Fruit fly (Drosophila melanogaster) whole organism, prepupa: Measurements from ENCODE around the gene CG13894.

ENCODE experiments used
- CG10669 ChIP-seq: fragments of 200-800 bp; sonication (Bioruptor generic); optimal IDR thresholded peaks from 3 replicates; lab custom pipeline; 2018; ENCODE audit warnings: missing biosample characterization, mild to moderate bottlenecking, missing genetic modification characterization, moderate library complexity
- CG11294 ChIP-seq: fragments of 200-800 bp; sonication (Bioruptor generic); IDR thresholded peaks from 2 replicates; pipeline ENCODE4 v1.3.6; 2022; ENCODE audit warnings: missing biosample characterization, missing genetic modification characterization
- CG11762 ChIP-seq: fragments of 200-800 bp; sonication (Bioruptor generic); optimal IDR thresholded peaks from 3 replicates; lab custom pipeline; 2016; ENCODE audit warnings: missing biosample characterization, missing genetic modification characterization; ENCODE audit not compliant: insufficient read depth
- CG11902 ChIP-seq: fragments of 200-800 bp; sonication (Bioruptor generic); optimal IDR thresholded peaks from 3 replicates; lab custom pipeline; 2016; ENCODE audit warnings: missing biosample characterization, missing genetic modification characterization
- CG15336 ChIP-seq: fragments of 200-800 bp; sonication (Bioruptor generic); IDR thresholded peaks from 2 replicates; pipeline ENCODE4 v1.3.6; 2022; ENCODE audit warnings: missing biosample characterization, missing genetic modification characterization
- CG1621 ChIP-seq: fragments of 200-800 bp; sonication (Bioruptor generic); optimal IDR thresholded peaks from 3 replicates; lab custom pipeline; 2018; ENCODE audit warnings: missing biosample characterization, mild to moderate bottlenecking, missing genetic modification characterization
- CG16779 ChIP-seq: fragments of 200-800 bp; sonication (Bioruptor generic); optimal IDR thresholded peaks from 3 replicates; lab custom pipeline; 2017; ENCODE audit warnings: missing biosample characterization, mild to moderate bottlenecking, missing genetic modification characterization
- CG3032 ChIP-seq: fragments of 200-800 bp; optimal IDR thresholded peaks from 2 replicates; lab custom pipeline; 2019; ENCODE audit warnings: missing biosample characterization, mild to moderate bottlenecking, missing genetic modification characterization, moderate library complexity
- CG31627 ChIP-seq: fragments of 200-800 bp; sonication (Bioruptor generic); optimal IDR thresholded peaks from 3 replicates; lab custom pipeline; 2016; ENCODE audit warnings: missing biosample characterization, missing genetic modification characterization
- CG32006 ChIP-seq: fragments of 200-800 bp; sonication (Bioruptor generic); optimal IDR thresholded peaks from 3 replicates; lab custom pipeline; 2017; ENCODE audit warnings: missing biosample characterization, mild to moderate bottlenecking, missing genetic modification characterization
- CG3919 ChIP-seq: fragments of 200-800 bp; sonication (Bioruptor generic); optimal IDR thresholded peaks from 3 replicates; lab custom pipeline; 2016; ENCODE audit warnings: missing biosample characterization, missing genetic modification characterization
- CG4318 ChIP-seq: fragments of 200-800 bp; sonication (Bioruptor generic); optimal IDR thresholded peaks from 3 replicates; lab custom pipeline; 2017; ENCODE audit warnings: missing biosample characterization, mild to moderate bottlenecking, missing genetic modification characterization
- CG6163 ChIP-seq: fragments of 200-800 bp; sonication (Bioruptor generic); IDR thresholded peaks from 3 replicates; pipeline ENCODE4 v1.3.6; 2022; ENCODE audit warnings: missing biosample characterization, missing genetic modification characterization
- CG6792 ChIP-seq: fragments of 200-800 bp; sonication (Bioruptor generic); optimal IDR thresholded peaks from 3 replicates; lab custom pipeline; 2016; ENCODE audit warnings: missing biosample characterization, missing genetic modification characterization
- CG6808 ChIP-seq: fragments of 200-800 bp; sonication (Bioruptor generic); optimal IDR thresholded peaks from 3 replicates; lab custom pipeline; 2017; ENCODE audit warnings: missing biosample characterization, missing genetic modification characterization, mild to moderate bottlenecking, moderate library complexity, missing genetic modification reagents
- CG7368 ChIP-seq: fragments of 200-800 bp; sonication (Bioruptor generic); optimal IDR thresholded peaks from 3 replicates; lab custom pipeline; 2016; ENCODE audit warnings: missing biosample characterization, missing genetic modification characterization
- CG8319 ChIP-seq: fragments of 200-800 bp; sonication (Bioruptor generic); optimal IDR thresholded peaks from 3 replicates; lab custom pipeline; 2016; ENCODE audit warnings: missing biosample characterization, missing genetic modification characterization
- CG8632 ChIP-seq: fragments of 200-800 bp; sonication (Bioruptor generic); optimal IDR thresholded peaks from 3 replicates; lab custom pipeline; 2016; ENCODE audit warnings: missing biosample characterization, missing genetic modification characterization
- CG9139 ChIP-seq: fragments of 200-800 bp; sonication (Bioruptor generic); optimal IDR thresholded peaks from 3 replicates; lab custom pipeline; 2017; ENCODE audit warnings: missing biosample characterization, mild to moderate bottlenecking, missing genetic modification characterization
- Eip75B ChIP-seq: fragments of 200-800 bp; sonication (Bioruptor generic); optimal IDR thresholded peaks from 3 replicates; lab custom pipeline; 2016; ENCODE audit warnings: missing biosample characterization, missing genetic modification characterization
- Eip78C ChIP-seq: fragments of 200-800 bp; sonication (Bioruptor generic); peaks from one replicate; lab custom pipeline; 2016; ENCODE audit warnings: missing biosample characterization, missing genetic modification characterization
- Eip93F ChIP-seq: fragments of 200-800 bp; sonication (Bioruptor generic); optimal IDR thresholded peaks from 2 replicates; lab custom pipeline; 2016; ENCODE audit warnings: missing biosample characterization, mild to moderate bottlenecking, missing genetic modification characterization
- Ets21C ChIP-seq: fragments of 200-800 bp; sonication (Bioruptor generic); optimal IDR thresholded peaks from 3 replicates; lab custom pipeline; 2016; ENCODE audit warnings: missing biosample characterization, missing genetic modification characterization
- Ets96B ChIP-seq: fragments of 200-800 bp; optimal IDR thresholded peaks from 2 replicates; lab custom pipeline; 2019; ENCODE audit warnings: missing biosample characterization, mild to moderate bottlenecking, missing genetic modification characterization, moderate library complexity
- Gug ChIP-seq: fragments of 200-800 bp; sonication (Bioruptor generic); IDR thresholded peaks from 2 replicates; pipeline ENCODE4 v1.3.6; 2022; ENCODE audit warnings: missing biosample characterization, missing genetic modification characterization
- Hr38 ChIP-seq: sonication (Bioruptor generic); optimal IDR thresholded peaks from 2 replicates; lab custom pipeline; 2016; ENCODE audit warnings: missing biosample characterization, missing genetic modification characterization
- Hr39 ChIP-seq: fragments of 200-800 bp; sonication (Bioruptor generic); optimal IDR thresholded peaks from 2 replicates; lab custom pipeline; 2016; ENCODE audit warnings: missing biosample characterization, missing genetic modification characterization
- Hr4 ChIP-seq: fragments of 200-800 bp; sonication (Bioruptor generic); optimal IDR thresholded peaks from 3 replicates; lab custom pipeline; 2016; ENCODE audit warnings: missing biosample characterization, missing genetic modification characterization
- Lpt ChIP-seq: fragments of 200-800 bp; sonication (Bioruptor generic); optimal IDR thresholded peaks from 3 replicates; lab custom pipeline; 2016; ENCODE audit warnings: missing biosample characterization, missing genetic modification characterization
- Met ChIP-seq: fragments of 200-800 bp; sonication (Bioruptor generic); optimal IDR thresholded peaks from 3 replicates; lab custom pipeline; 2016; ENCODE audit warnings: missing biosample characterization, missing genetic modification characterization
- OdsH ChIP-seq: fragments of 200-800 bp; sonication (Bioruptor generic); optimal IDR thresholded peaks from 3 replicates; lab custom pipeline; 2016; ENCODE audit warnings: missing biosample characterization, missing genetic modification characterization
- Sox102F ChIP-seq: fragments of 200-800 bp; sonication (Bioruptor generic); optimal IDR thresholded peaks from 2 replicates; lab custom pipeline; 2016; ENCODE audit warnings: missing biosample characterization, mild to moderate bottlenecking, missing genetic modification characterization
- Sox14 ChIP-seq: fragments of 200-800 bp; sonication (Bioruptor generic); optimal IDR thresholded peaks from 3 replicates; lab custom pipeline; 2016; ENCODE audit warnings: missing biosample characterization, missing genetic modification characterization
- Sox15 ChIP-seq: fragments of 200-800 bp; sonication (Bioruptor generic); optimal IDR thresholded peaks from 3 replicates; lab custom pipeline; 2016; ENCODE audit warnings: missing biosample characterization, missing genetic modification characterization
- cyc ChIP-seq: fragments of 200-800 bp; sonication (Bioruptor generic); optimal IDR thresholded peaks from 3 replicates; lab custom pipeline; 2016; ENCODE audit warnings: missing biosample characterization, missing genetic modification characterization
- dac ChIP-seq: fragments of 200-800 bp; sonication (Bioruptor generic); optimal IDR thresholded peaks from 2 replicates; lab custom pipeline; 2017; ENCODE audit warnings: missing biosample characterization, mild to moderate bottlenecking, missing genetic modification characterization
- dsx ChIP-seq: fragments of 200-800 bp; optimal IDR thresholded peaks from 3 replicates; lab custom pipeline; 2019; ENCODE audit warnings: missing biosample characterization, mild to moderate bottlenecking, missing genetic modification characterization, moderate library complexity; ENCODE audit not compliant: poor library complexity, severe bottlenecking
- eg ChIP-seq: fragments of 200-800 bp; sonication (Bioruptor generic); IDR thresholded peaks from 3 replicates; pipeline ENCODE4 v1.3.6; 2022; ENCODE audit warnings: missing biosample characterization, missing genetic modification characterization
- fd59A ChIP-seq: fragments of 200-800 bp; sonication (Bioruptor generic); optimal IDR thresholded peaks from 2 replicates; lab custom pipeline; 2017; ENCODE audit warnings: missing biosample characterization, mild to moderate bottlenecking, missing genetic modification characterization, missing genetic modification reagents
- fd85E ChIP-seq: fragments of 200-800 bp; sonication (Bioruptor generic); optimal IDR thresholded peaks from 3 replicates; lab custom pipeline; 2016; ENCODE audit warnings: missing biosample characterization, missing genetic modification characterization
- lz ChIP-seq: fragments of 200-800 bp; sonication (Bioruptor generic); optimal IDR thresholded peaks from 3 replicates; lab custom pipeline; 2016; ENCODE audit warnings: missing biosample characterization, missing genetic modification characterization
- net ChIP-seq: fragments of 200-800 bp; sonication (Bioruptor generic); optimal IDR thresholded peaks from 3 replicates; lab custom pipeline; 2016; ENCODE audit warnings: missing biosample characterization, missing genetic modification characterization
- spab ChIP-seq: fragments of 200-800 bp; sonication (Bioruptor generic); optimal IDR thresholded peaks from 2 replicates; lab custom pipeline; 2017; ENCODE audit warnings: missing biosample characterization, mild to moderate bottlenecking, missing genetic modification characterization, missing genetic modification reagents
- ss ChIP-seq, 2 experiments: fragments of 200-800 bp; sonication (Bioruptor generic); optimal IDR thresholded peaks; 2 replicates in 1 of 2; 3 replicates in 1 of 2; lab custom pipeline; 2017 to 2018; ENCODE audit warnings: mild to moderate bottlenecking in 2 of 2, missing biosample characterization in 2 of 2, missing genetic modification characterization in 2 of 2, moderate library complexity in 1 of 2
- topi ChIP-seq: fragments of 200-800 bp; sonication (Bioruptor generic); optimal IDR thresholded peaks from 3 replicates; lab custom pipeline; 2016; ENCODE audit warnings: missing biosample characterization, missing genetic modification characterization

CG13894 gene

dm6 chr3L:735948-736347, 37.0 kb upstream of the CG13894 start (continued):
- TF ChIP-seq CG15336 (GFP tag; lab: Robert Waterston, UW) (peak; percentile 60), OdsH (GFP tag; lab: Kevin White, UChicago) (peak; percentile 71), CG1621 (tag; lab: Kevin White, UChicago) (peak; percentile 74), Sox14 (peak; percentile 71), net (peak; percentile 47), CG3032 (tag; lab: Kevin White, UChicago) (peak; percentile 82), Hr39 (peak; percentile 51), Hr4 (GFP tag; lab: Kevin White, UChicago) (peak; percentile 34), CG6808 (GFP tag; lab: Kevin White, UChicago) (peak; percentile 68), Eip75B (GFP tag; lab: Kevin White, UChicago) (peak; percentile 80), CG7368 (peak; percentile 29), Gug (GFP tag; lab: Robert Waterston, UW) (peak; percentile 39; the same call in 1 of the 2 replicates), Lpt (GFP tag; lab: Kevin White, UChicago) (peak; percentile 30), CG9139 (GFP tag; lab: Kevin White, UChicago) (peak; percentile 41), Eip93F (GFP tag; lab: Kevin White, UChicago) (no peak), CG6792 (peak; percentile 62), CG31627 (GFP tag; lab: Kevin White, UChicago) (peak; percentile 56), eg (GFP tag; lab: Robert Waterston, UW) (peak; percentile 68; the same call in 1 of the 3 replicates), CG6163 (GFP tag; lab: Robert Waterston, UW) (peak; percentile 82), Sox15 (GFP tag; lab: Kevin White, UChicago) (peak; percentile 23), CG8319 (GFP tag; lab: Kevin White, UChicago) (peak; percentile 68), dac (GFP tag; lab: Kevin White, UChicago) (no peak), CG3919 (GFP tag; lab: Kevin White, UChicago) (peak; percentile 67), Sox102F (peak; percentile 5), spab (GFP tag; lab: Kevin White, UChicago) (peak; percentile 72), cyc (GFP tag; lab: Kevin White, UChicago) (peak; percentile 56), CG11762 (peak; percentile 44), CG11294 (GFP tag; lab: Robert Waterston, UW) (peak; percentile 13; the same call in 1 of the 2 replicates), topi (GFP tag; lab: Kevin White, UChicago) (peak; percentile 62)

- TF ChIP-seq Gug (GFP tag; lab: Robert Waterston, UW) = no peak
- no peak for TF ChIP-seq Lpt (GFP tag; lab: Kevin White, UChicago)
Observed at dm6 chr3L:735315-735714, 36.4 kb upstream of the CG13894 start.

dm6 chr3L:733845-734697, 35.1 kb upstream of the CG13894 start:
- TF ChIP-seq spab (GFP tag; lab: Kevin White, UChicago) = peak; percentile 81
- peak; percentile 68 for TF ChIP-seq CG10669 (GFP tag; lab: Kevin White, UChicago)
- peak; percentile 68 for TF ChIP-seq CG4318 (GFP tag; lab: Kevin White, UChicago)
- TF ChIP-seq fd59A (GFP tag; lab: Kevin White, UChicago) = peak; percentile 88
- TF ChIP-seq Met (GFP tag; lab: Kevin White, UChicago) = no peak
- peak; percentile 88 for TF ChIP-seq CG32006 (GFP tag; lab: Kevin White, UChicago)
- no peak for TF ChIP-seq CG11902 (GFP tag; lab: Kevin White, UChicago)
- TF ChIP-seq CG1621 (tag; lab: Kevin White, UChicago) = peak; percentile 35
- peak; percentile 8; the same call in 1 of the 2 replicates for TF ChIP-seq CG11294 (GFP tag; lab: Robert Waterston, UW)
- no peak for TF ChIP-seq topi (GFP tag; lab: Kevin White, UChicago)
- no peak for TF ChIP-seq lz (GFP tag; lab: Kevin White, UChicago)
- TF ChIP-seq Ets96B (tag; lab: Kevin White, UChicago) = peak; percentile 74
- peak; percentile 35 for TF ChIP-seq CG9139 (GFP tag; lab: Kevin White, UChicago)
- no peak for TF ChIP-seq fd85E (GFP tag; lab: Kevin White, UChicago)
- peak; percentile 55 for TF ChIP-seq CG11762
- peak; percentile 56 for TF ChIP-seq Sox15 (GFP tag; lab: Kevin White, UChicago)
- TF ChIP-seq CG7368 = peak; percentile 55
- no peak for TF ChIP-seq Hr38 (GFP tag; lab: Kevin White, UChicago)
- TF ChIP-seq Ets21C (GFP tag; lab: Kevin White, UChicago) = no peak
- peak; percentile 76 for TF ChIP-seq CG16779 (tag; lab: Kevin White, UChicago)
- TF ChIP-seq Eip78C = peak; percentile 86
- peak; percentile 71 for TF ChIP-seq net
- TF ChIP-seq CG8632 (GFP tag; lab: Kevin White, UChicago) = peak; percentile 74
- TF ChIP-seq dsx = peak; percentile 51
- peak; percentile 73 for TF ChIP-seq CG15336 (GFP tag; lab: Robert Waterston, UW)
- peak; percentile 36 to 72 for TF ChIP-seq ss (GFP tag; optimal IDR thresholded peaks at IDR 0.05; lab: Kevin White, UChicago)
